Worm (Caenorhabditis elegans) whole organism, L4 larva: Measurements from ENCODE around the gene F20C5.5.
A peak's percentile ranks its signal among the peaks of the same experiment; 100 is the strongest.

ENCODE experiments used
- D1046.2 ChIP-seq: fragments of 200-800 bp; sonication (Bioruptor generic); IDR thresholded peaks from 2 replicates; pipeline ENCODE4 v1.3.6; 2022; ENCODE audit warnings: missing genetic modification characterization, missing compliant biosample characterization
- F26F4.8 ChIP-seq: fragments of 200-800 bp; sonication (Bioruptor generic); conservative IDR thresholded peaks from 2 replicates; pipeline ENCODE4 v1.3.6; 2022; ENCODE audit warnings: missing genetic modification characterization, missing compliant biosample characterization
- T20F7.1 ChIP-seq: fragments of 200-800 bp; sonication (Bioruptor generic); optimal IDR thresholded peaks from 2 replicates; lab custom pipeline; 2018; ENCODE audit warnings: mild to moderate bottlenecking, missing genetic modification characterization, missing compliant biosample characterization
- T26A8.4 ChIP-seq: fragments of 200-800 bp; sonication (Bioruptor generic); IDR thresholded peaks from 2 replicates; pipeline ENCODE4 v1.3.6; 2022; ENCODE audit warnings: missing genetic modification characterization, missing compliant biosample characterization
- Y48G9A.11 ChIP-seq: fragments of 200-800 bp; sonication (Bioruptor generic); IDR thresholded peaks from 2 replicates; pipeline ENCODE4 v1.3.6; 2022; ENCODE audit warnings: missing genetic modification reagents, missing genetic modification characterization, missing compliant biosample characterization
- Y5F2A.4 ChIP-seq: fragments of 200-800 bp; sonication (Bioruptor generic); optimal IDR thresholded peaks from 2 replicates; lab custom pipeline; 2018; ENCODE audit warnings: mild to moderate bottlenecking, missing genetic modification characterization, missing compliant biosample characterization
- Y75B8A.6 ChIP-seq: fragments of 200-800 bp; sonication (Bioruptor generic); IDR thresholded peaks from 2 replicates; pipeline ENCODE4 v1.3.6; 2022; ENCODE audit warnings: missing genetic modification reagents, missing genetic modification characterization, missing compliant biosample characterization
- ZK337.2 ChIP-seq: fragments of 200-800 bp; sonication (Bioruptor generic); IDR thresholded peaks from 2 replicates; pipeline ENCODE4 v1.3.6; 2022; ENCODE audit warnings: missing genetic modification reagents, missing genetic modification characterization, missing compliant biosample characterization
- aha-1 ChIP-seq: fragments of 150-350 bp; peaks from one replicate; lab custom pipeline; 2014; ENCODE audit warnings: missing biosample characterization, missing genetic modification characterization
- ama-1 ChIP-seq: fragments of 150-350 bp; optimal IDR thresholded peaks from 2 replicates; lab custom pipeline; 2014; ENCODE audit warnings: inconsistent platforms, mixed read lengths
- ceh-32 ChIP-seq: sonication (generic microtip); optimal IDR thresholded peaks from 2 replicates; lab custom pipeline; 2016; ENCODE audit warnings: mild to moderate bottlenecking, missing genetic modification characterization, missing compliant biosample characterization; ENCODE audit not compliant: poor library complexity
- ceh-44 ChIP-seq: fragments of 200-800 bp; sonication (Bioruptor generic); IDR thresholded peaks from 2 replicates; pipeline ENCODE4 v1.3.6; 2022; ENCODE audit warnings: missing genetic modification reagents, missing genetic modification characterization, missing compliant biosample characterization
- ceh-62 ChIP-seq: sonication (generic microtip); optimal IDR thresholded peaks from 2 replicates; lab custom pipeline; 2017; ENCODE audit warnings: missing biosample characterization, missing genetic modification characterization
- ctbp-1 ChIP-seq: fragments of 200-800 bp; sonication (Bioruptor generic); IDR thresholded peaks from 2 replicates; pipeline ENCODE4 v1.3.6; 2022; ENCODE audit warnings: missing genetic modification reagents, missing genetic modification characterization, missing compliant biosample characterization
- daf-16 ChIP-seq, 3 experiments: sonication (generic microtip); optimal IDR thresholded peaks; 2 replicates each; lab custom pipeline; 2016 to 2017; ENCODE audit warnings: missing genetic modification characterization in 3 of 3, missing genetic modification reagents in 3 of 3, mild to moderate bottlenecking in 2 of 3, missing compliant biosample characterization in 2 of 3, missing biosample characterization in 1 of 3, moderate library complexity in 1 of 3
- dmd-6 ChIP-seq: fragments of 200-800 bp; sonication (Bioruptor generic); IDR thresholded peaks from 2 replicates; pipeline ENCODE4 v1.3.6; 2022; ENCODE audit warnings: missing genetic modification reagents, missing genetic modification characterization, missing compliant biosample characterization
- fkh-10 ChIP-seq: fragments of 150-350 bp; optimal IDR thresholded peaks from 2 replicates; lab custom pipeline; 2014; ENCODE audit warnings: missing biosample characterization, missing genetic modification reagents, missing genetic modification characterization
- hlh-11 ChIP-seq: fragments of 200-800 bp; sonication (Bioruptor generic); optimal IDR thresholded peaks from 2 replicates; lab custom pipeline; 2018; ENCODE audit warnings: mild to moderate bottlenecking, missing genetic modification characterization, missing compliant biosample characterization
- hlh-30 ChIP-seq: sonication (generic microtip); optimal IDR thresholded peaks from 2 replicates; lab custom pipeline; 2017; ENCODE audit warnings: antibody characterized with exemption, mild to moderate bottlenecking, missing genetic modification characterization, missing compliant biosample characterization; ENCODE audit not compliant: insufficient read depth
- hmg-1.1 ChIP-seq: fragments of 200-800 bp; sonication (Bioruptor generic); IDR thresholded peaks from 2 replicates; pipeline ENCODE4 v1.3.6; 2022; ENCODE audit warnings: missing genetic modification reagents, missing genetic modification characterization, missing compliant biosample characterization
- lim-7 ChIP-seq: fragments of 200-800 bp; sonication (Bioruptor generic); IDR thresholded peaks from 2 replicates; pipeline ENCODE4 v1.3.6; 2022; ENCODE audit warnings: missing genetic modification characterization, missing compliant biosample characterization
- lin-13 ChIP-seq: fragments of 150-350 bp; optimal IDR thresholded peaks from 2 replicates; lab custom pipeline; 2014; ENCODE audit warnings: missing biosample characterization, missing genetic modification reagents, missing genetic modification characterization
- lin-39 ChIP-seq: fragments of 150-350 bp; optimal IDR thresholded peaks from 2 replicates; lab custom pipeline; 2014; ENCODE audit warnings: missing biosample characterization, missing genetic modification reagents, missing genetic modification characterization
- lsy-2 ChIP-seq, 2 experiments: fragments of 150-350 bp in 1 of 2; sonication (generic microtip) in 1 of 2; optimal IDR thresholded peaks; 2 replicates each; lab custom pipeline; 2014 to 2017; ENCODE audit warnings: missing biosample characterization in 2 of 2, missing genetic modification characterization in 2 of 2
- mdl-1 ChIP-seq, 2 experiments: fragments of 150-350 bp in 1 of 2; sonication (generic microtip) in 1 of 2; optimal IDR thresholded peaks; 2 replicates each; lab custom pipeline; 2014 to 2017; ENCODE audit warnings: missing biosample characterization in 2 of 2, missing genetic modification characterization in 2 of 2
- mes-2 ChIP-seq: sonication (generic microtip); optimal IDR thresholded peaks from 2 replicates; lab custom pipeline; 2016; ENCODE audit warnings: missing genotype, mild to moderate bottlenecking, missing genetic modification characterization, missing compliant biosample characterization; ENCODE audit not compliant: poor library complexity, severe bottlenecking
- mxl-3 ChIP-seq: fragments of 200-800 bp; sonication (Bioruptor generic); optimal IDR thresholded peaks from 2 replicates; lab custom pipeline; 2018; ENCODE audit warnings: mild to moderate bottlenecking, missing genetic modification characterization, missing compliant biosample characterization
- nhr-102 ChIP-seq: sonication (generic microtip); optimal IDR thresholded peaks from 2 replicates; lab custom pipeline; 2016; ENCODE audit warnings: mild to moderate bottlenecking, missing genetic modification characterization, moderate library complexity, missing compliant biosample characterization
- nhr-11 ChIP-seq: fragments of 150-350 bp; optimal IDR thresholded peaks from 2 replicates; lab custom pipeline; 2014; ENCODE audit warnings: missing biosample characterization, missing genetic modification characterization
- nhr-25 ChIP-seq: sonication (generic microtip); optimal IDR thresholded peaks from 2 replicates; lab custom pipeline; 2017; ENCODE audit warnings: missing genetic modification characterization, mild to moderate bottlenecking, missing compliant biosample characterization, antibody characterized with exemption, moderate library complexity, borderline replicate concordance; ENCODE audit not compliant: insufficient read depth
- nhr-28 ChIP-seq: fragments of 150-350 bp; optimal IDR thresholded peaks from 2 replicates; lab custom pipeline; 2014; ENCODE audit warnings: missing biosample characterization, missing genetic modification characterization
- nhr-76 ChIP-seq: fragments of 150-350 bp; optimal IDR thresholded peaks from 2 replicates; lab custom pipeline; 2014; ENCODE audit warnings: missing biosample characterization, missing genetic modification characterization
- pha-4 ChIP-seq, 2 experiments: fragments of 150-350 bp in 1 of 2; fragments of 200-800 bp in 1 of 2; sonication (Bioruptor generic) in 1 of 2; IDR thresholded peaks in 1 of 2; optimal IDR thresholded peaks in 1 of 2; 2 replicates each; pipeline versions ENCODE4 v1.3.6 to Lab custom; 2014 to 2022; ENCODE audit warnings: missing genetic modification characterization in 2 of 2, missing genetic modification reagents in 2 of 2, missing biosample characterization in 1 of 2, missing compliant biosample characterization in 1 of 2
- pqm-1 ChIP-seq: sonication (generic microtip); optimal IDR thresholded peaks from 2 replicates; lab custom pipeline; 2017; ENCODE audit warnings: missing biosample characterization, missing genetic modification characterization
- rbr-2 ChIP-seq: sonication (generic microtip); optimal IDR thresholded peaks from 2 replicates; lab custom pipeline; 2016; ENCODE audit warnings: missing genotype, missing genetic modification characterization, missing compliant biosample characterization
- saeg-2 ChIP-seq: fragments of 200-800 bp; sonication (Bioruptor generic); IDR thresholded peaks from 2 replicates; pipeline ENCODE4 v1.3.6; 2022; ENCODE audit warnings: missing genetic modification reagents, missing genetic modification characterization, missing compliant biosample characterization
- set-16 ChIP-seq: fragments of 200-800 bp; sonication (Bioruptor generic); IDR thresholded peaks from 2 replicates; pipeline ENCODE4 v1.3.6; 2022; ENCODE audit warnings: missing genetic modification reagents, missing genetic modification characterization, missing compliant biosample characterization
- snpc-1.2 ChIP-seq: fragments of 200-800 bp; sonication (Bioruptor generic); IDR thresholded peaks from 2 replicates; pipeline ENCODE4 v1.3.6; 2022; ENCODE audit warnings: missing genetic modification reagents, missing genetic modification characterization, missing compliant biosample characterization
- snpc-4 ChIP-seq: fragments of 150-350 bp; optimal IDR thresholded peaks from 2 replicates; lab custom pipeline; 2014; ENCODE audit warnings: missing biosample characterization, missing genetic modification characterization
- tag-97 ChIP-seq: fragments of 200-800 bp; sonication (Bioruptor generic); IDR thresholded peaks from 2 replicates; pipeline ENCODE4 v1.3.6; 2022; ENCODE audit warnings: missing genetic modification characterization, missing compliant biosample characterization
- unc-62 ChIP-seq, 3 experiments: fragments of 150-350 bp in 1 of 3; sonication (generic microtip); optimal IDR thresholded peaks in 2 of 3; peaks in 1 of 3; 1 replicate in 1 of 3; 2 replicates in 2 of 3; lab custom pipeline; 2014 to 2017; ENCODE audit warnings: missing biosample characterization in 3 of 3, missing genetic modification characterization in 3 of 3, missing genetic modification reagents in 3 of 3, missing genotype in 1 of 3
- zfp-2 ChIP-seq: sonication (generic microtip); optimal IDR thresholded peaks from 2 replicates; lab custom pipeline; 2016; ENCODE audit warnings: mild to moderate bottlenecking, missing genetic modification characterization, missing compliant biosample characterization
- zfp-3 ChIP-seq: fragments of 200-800 bp; sonication (Bioruptor generic); conservative IDR thresholded peaks from 2 replicates; pipeline ENCODE4 v1.3.6; 2022; ENCODE audit warnings: missing genetic modification reagents, missing genetic modification characterization, missing compliant biosample characterization
- ztf-7 ChIP-seq: fragments of 150-350 bp; optimal IDR thresholded peaks from 2 replicates; lab custom pipeline; 2014; ENCODE audit warnings: missing biosample characterization, missing genetic modification characterization

F20C5.5 gene

DNA sequence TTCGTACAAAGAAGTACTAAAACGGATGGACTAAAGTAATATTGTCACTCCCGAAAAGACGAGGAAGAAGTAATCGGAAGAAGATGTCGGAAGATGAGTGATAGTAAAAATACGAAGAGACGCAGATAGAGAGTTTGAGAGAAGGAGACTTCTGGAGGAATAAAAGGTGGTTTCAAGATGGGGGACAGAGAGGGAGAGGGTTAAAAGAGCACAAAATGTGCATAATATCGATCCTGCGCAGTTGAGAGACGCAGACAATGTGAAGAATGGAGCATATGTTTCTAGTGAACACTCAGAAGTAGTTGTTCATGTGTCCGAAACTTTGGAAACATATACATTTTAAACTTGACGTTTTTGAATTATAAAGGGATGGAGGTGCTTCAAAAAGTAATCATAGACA is 7.0 kb downstream of the F20C5.5 start (continued):
- TF ChIP-seq rbr-2 (tag; lab: Kevin White, UChicago) (peak; percentile 62), ama-1 (no peak), snpc-4 (tag; lab: Kevin White, UChicago) (no peak)
- TF ChIP-seq, all 104 proteins: peak for 9

DNA sequence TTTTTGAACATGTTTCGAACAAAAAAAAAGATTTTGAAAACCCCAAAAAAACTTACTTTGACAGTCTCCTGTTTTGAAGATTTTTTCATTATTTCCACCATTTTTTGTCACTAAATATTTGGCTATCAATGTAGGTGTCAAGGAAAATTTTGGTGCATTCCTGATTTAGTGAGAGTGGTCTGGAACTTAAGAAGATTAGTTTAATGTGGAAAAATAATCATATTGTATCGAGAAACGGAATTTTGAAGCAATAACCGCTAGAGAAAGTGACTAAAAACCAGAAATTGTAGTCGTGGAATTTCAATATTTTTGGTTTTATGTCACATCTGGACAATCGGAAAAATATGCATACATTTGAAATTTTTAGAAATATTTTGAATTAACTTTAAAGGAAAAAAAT is 7.5 kb downstream of the F20C5.5 start, which contains the start of the genes F20C5.11 and klp-11:
Gene F20C5.11, minus strand, starts transcription at position 101 of the 400 bp plus-strand sequence.
Gene klp-11, minus strand, starts transcription at position 171 of the 400 bp plus-strand sequence.
- TF ChIP-seq nhr-76 (tag; lab: Kevin White, UChicago) (no peak), T26A8.4 (no peak), Y75B8A.6 (GFP tag; lab: Robert Waterston, UW) (no peak), ceh-32 (tag; lab: Kevin White, UChicago) (no peak), nhr-25 (tag; lab: Kevin White, UChicago) (no peak), snpc-4 (tag; lab: Kevin White, UChicago) (no peak), nhr-28 (tag; lab: Kevin White, UChicago) (no peak), mxl-3 (GFP tag; lab: Kevin White, UChicago) (no peak), ceh-62 (tag; lab: Kevin White, UChicago) (no peak), hmg-1.1 (GFP tag; lab: Robert Waterston, UW) (no peak), nhr-11 (tag; lab: Kevin White, UChicago) (no peak), mdl-1 (tag; optimal IDR thresholded peaks at IDR 0.05; lab: Kevin White, UChicago) (no peak)

DNA sequence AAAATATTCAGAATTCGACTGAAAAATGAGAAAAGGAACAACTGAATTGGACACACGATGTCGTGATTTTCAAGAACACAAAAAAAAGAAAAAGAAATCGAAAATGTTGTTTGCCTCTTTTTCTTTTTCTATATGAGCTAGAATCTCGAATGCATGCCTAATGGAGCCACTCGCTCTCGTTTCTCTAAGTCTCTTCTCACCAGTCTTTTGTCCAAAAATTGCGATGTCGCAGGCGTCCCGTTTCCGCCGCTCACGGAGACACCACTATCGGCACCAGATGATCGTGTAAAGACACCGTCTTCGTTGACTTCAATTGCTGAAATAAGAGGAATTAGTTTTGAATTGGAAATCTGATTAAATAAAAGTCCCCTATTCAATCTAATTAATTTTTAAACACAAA is 10.8 kb downstream of the F20C5.5 start:
- TF ChIP-seq rbr-2 (tag; lab: Kevin White, UChicago) (peak; percentile 42), daf-16 (GFP tag; optimal IDR thresholded peaks at IDR 0.05; lab: Kevin White, UChicago) (no peak), daf-16 (tag; optimal IDR thresholded peaks at IDR 0.05; lab: Kevin White, UChicago) (no peak), nhr-102 (no peak), lin-39 (tag; lab: Kevin White, UChicago) (no peak), lin-13 (no peak), hlh-11 (peak; percentile 31), ceh-44 (GFP tag; lab: Robert Waterston, UW) (no peak), Y48G9A.11 (GFP tag; lab: Robert Waterston, UW) (no peak), ztf-7 (tag; lab: Kevin White, UChicago) (no peak), aha-1 (tag; lab: Kevin White, UChicago) (no peak), dmd-6 (no peak), F26F4.8 (GFP tag; lab: Robert Waterston, UW) (no peak), snpc-1.2 (no peak), ceh-32 (tag; lab: Kevin White, UChicago) (no peak), zfp-3 (GFP tag; lab: Robert Waterston, UW) (no peak), T20F7.1 (no peak), ctbp-1 (GFP tag; lab: Robert Waterston, UW) (peak; percentile 75), fkh-10 (GFP tag; lab: Kevin White, UChicago) (peak; percentile 34), ZK337.2 (GFP tag; lab: Robert Waterston, UW) (no peak), lsy-2 (tag; optimal IDR thresholded peaks at IDR 0.05; lab: Kevin White, UChicago) (peak in 1 of 2 experiments; percentile 52), D1046.2 (GFP tag; lab: Robert Waterston, UW) (no peak), unc-62 (GFP tag; optimal IDR thresholded peaks at IDR 0.05 in 1 of 2; lab: Kevin White, UChicago) (no peak), unc-62 (tag; optimal IDR thresholded peaks at IDR 0.05; lab: Kevin White, UChicago) (no peak), hlh-30 (peak; percentile 34), saeg-2 (GFP tag; lab: Robert Waterston, UW) (no peak), pqm-1 (tag; lab: Kevin White, UChicago) (no peak), hmg-1.1 (GFP tag; lab: Robert Waterston, UW) (0 out of 2 replicates have a peak, but pooled peaks have one; percentile 16), pha-4 (GFP tag; IDR thresholded peaks at IDR 0.05; lab: Robert Waterston, UW) (no peak), pha-4 (tag; optimal IDR thresholded peaks at IDR 0.05; lab: Kevin White, UChicago) (no peak), tag-97 (no peak), zfp-2 (no peak), Y5F2A.4 (GFP tag; lab: Kevin White, UChicago) (no peak), nhr-28 (tag; lab: Kevin White, UChicago) (no peak), mes-2 (tag; lab: Kevin White, UChicago) (peak; percentile 49), set-16 (no peak), lim-7 (GFP tag; lab: Robert Waterston, UW) (no peak), ceh-62 (tag; lab: Kevin White, UChicago) (no peak), nhr-25 (tag; lab: Kevin White, UChicago) (no peak)
